Fruit fly (Drosophila melanogaster) whole organism: Measurements from ENCODE around the gene Ppt1.

ENCODE experiments used
- CG8478 ChIP-seq: fragments of >200 bp; optimal IDR thresholded peaks from 2 replicates; lab custom pipeline; 2018; ENCODE audit warnings: inconsistent platforms
- EcR ChIP-seq, 2 experiments: fragments of >200 bp; optimal IDR thresholded peaks; 2 replicates each; lab custom pipeline; 2017; ENCODE audit warnings: missing biosample characterization in 2 of 2, missing genetic modification characterization in 2 of 2, missing genetic modification reagents in 2 of 2
- pan ChIP-seq: fragments of >200 bp; optimal IDR thresholded peaks from 2 replicates; lab custom pipeline; 2017
- psq ChIP-seq: fragments of >200 bp; optimal IDR thresholded peaks from 2 replicates; lab custom pipeline; 2017
- usp ChIP-seq: fragments of >200 bp; optimal IDR thresholded peaks from 2 replicates; lab custom pipeline; 2017; ENCODE audit warnings: missing biosample characterization, missing genetic modification characterization, mixed read lengths

dm6 chrX:8696106-8696595, 6.1 kb upstream of the Ppt1 start:
- TF ChIP-seq usp (GFP tag; lab: Kevin White, UChicago) = no peak
- TF ChIP-seq psq (lab: Kevin White, UChicago) = no peak
- no peak for TF ChIP-seq pan (lab: Kevin White, UChicago)
- TF ChIP-seq EcR (GFP tag; optimal IDR thresholded peaks at IDR 0.05; lab: Kevin White, UChicago) = no peak
- no peak for TF ChIP-seq CG8478 (lab: Kevin White, UChicago)
